Fruit fly (Drosophila melanogaster): Measurements from ENCODE around the gene Trf2.

DNA sequence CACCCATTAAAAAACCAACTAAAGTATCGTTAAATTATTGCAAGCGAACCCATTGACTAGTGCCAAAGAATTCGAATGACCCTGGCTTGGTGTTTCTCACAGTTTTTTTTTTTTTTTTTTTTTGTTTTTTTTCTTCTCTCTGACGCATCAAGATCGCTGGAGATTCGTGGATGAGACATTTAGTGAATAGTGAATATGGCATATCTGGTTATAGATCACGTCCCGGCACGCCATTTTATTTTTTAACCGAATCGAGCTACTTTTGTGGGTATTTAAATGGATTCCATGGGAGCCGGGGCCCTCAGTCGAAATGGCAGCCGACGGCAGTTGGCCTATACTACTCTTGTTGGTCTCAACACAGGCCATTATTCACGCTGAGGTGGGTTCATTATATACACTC is 67.7 kb downstream of the Trf2 start, which contains the start of gene Cp7Fc:
- TF ChIP-seq CTCF (optimal IDR thresholded peaks at IDR 0.05), result no peak
- TF ChIP-seq CG8478 (optimal IDR thresholded peaks at IDR 0.05), result no peak

All from S2 (cell line).